Worm (Caenorhabditis elegans): Measurements from ENCODE around the gene srw-115.

ce11 chrV:2979978-2980377 is 13.7 kb downstream of the srw-115 start, which contains the start of gene srw-118:
- no peak for TF ChIP-seq nhr-6 (tag; optimal IDR thresholded peaks at IDR 0.05)
- no peak for TF ChIP-seq lin-39 (tag; optimal IDR thresholded peaks at IDR 0.05)
- TF ChIP-seq unc-62 (GFP tag; optimal IDR thresholded peaks at IDR 0.05) = no peak
- no peak for TF ChIP-seq nhr-25 (tag; optimal IDR thresholded peaks at IDR 0.05)
- no peak for TF ChIP-seq aly-2 (tag; optimal IDR thresholded peaks at IDR 0.05)
- TF ChIP-seq nhr-11 (tag; optimal IDR thresholded peaks at IDR 0.05) = no peak

Measured in whole organism, L2 larva.